Worm (Caenorhabditis elegans) whole organism, L1 larva: Measurements from ENCODE around the gene C07G3.10.
"Not testable (repeated sequence)": the region's sequence is repeated elsewhere in the genome, so short reads cannot be mapped to it uniquely, and the experiment has no call there.

Experiments
- aly-2 ChIP-seq: fragments of 150-350 bp; optimal IDR thresholded peaks from 2 replicates; lab custom pipeline; 2014; ENCODE audit warnings: missing biosample characterization, missing genetic modification characterization
- dpl-1 ChIP-seq, 3 experiments: fragments of 150-350 bp in 2 of 3; sonication (generic microtip) in 1 of 3; optimal IDR thresholded peaks; 2 replicates each; lab custom pipeline; 2014 to 2017; ENCODE audit warnings: missing biosample characterization in 3 of 3, missing genetic modification characterization in 3 of 3, missing genetic modification reagents in 3 of 3
- nhr-28 ChIP-seq: fragments of 150-350 bp; optimal IDR thresholded peaks from 2 replicates; lab custom pipeline; 2014; ENCODE audit warnings: missing biosample characterization, missing genetic modification characterization
- unc-130 ChIP-seq: fragments of 150-350 bp; optimal IDR thresholded peaks from 2 replicates; lab custom pipeline; 2017; ENCODE audit warnings: missing biosample characterization, missing genetic modification characterization, inconsistent platforms

DNA sequence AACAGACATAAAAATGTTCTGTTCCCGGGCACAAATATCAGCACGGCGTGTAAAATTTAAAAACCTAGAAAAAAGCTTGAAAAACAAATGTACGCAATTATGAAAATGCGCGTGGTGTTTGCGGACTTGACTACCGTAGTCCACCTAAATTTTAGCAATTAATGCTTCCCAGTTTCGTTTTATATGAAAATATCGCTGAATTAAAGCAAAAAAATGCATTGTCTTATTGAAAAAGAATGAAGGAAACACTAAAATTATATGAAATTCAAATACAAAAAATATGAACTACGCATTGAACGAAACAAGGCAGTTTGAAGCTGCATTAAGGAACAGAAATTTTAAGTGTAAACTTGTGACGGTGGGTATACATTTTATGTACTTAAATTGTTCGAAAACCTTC lies 4.1 kb downstream of the C07G3.10 start, which contains the start of gene ugt-64:
- TF ChIP-seq unc-130 (tag; lab: Kevin White, UChicago); dpl-1 (GFP tag; optimal IDR thresholded peaks at IDR 0.05; lab: Kevin White, UChicago); aly-2; nhr-28 (tag; lab: Kevin White, UChicago): not testable (repeated sequence)
